Worm (Caenorhabditis elegans) whole organism, young adult: ENCODE results near the gene aptf-3.
A peak's percentile ranks its signal among the peaks of the same experiment; 100 is the strongest.

Experiments used
- K12H6.12 ChIP-seq: fragments of 200-800 bp; sonication (Bioruptor generic); optimal IDR thresholded peaks from 2 replicates; lab custom pipeline; 2018; ENCODE audit warnings: mild to moderate bottlenecking, missing genetic modification characterization, missing compliant biosample characterization
- aptf-3 ChIP-seq: fragments of 200-800 bp; sonication (Bioruptor generic); IDR thresholded peaks from 2 replicates; pipeline ENCODE4 v1.3.6; 2022; ENCODE audit warnings: missing genetic modification characterization, missing compliant biosample characterization
- dox-1 ChIP-seq: fragments of 200-800 bp; sonication (Bioruptor generic); IDR thresholded peaks from 2 replicates; pipeline ENCODE4 v1.3.6; 2022; ENCODE audit warnings: missing genetic modification reagents, missing genetic modification characterization, missing compliant biosample characterization
- him-1 ChIP-seq: sonication (generic microtip); optimal IDR thresholded peaks from 2 replicates; lab custom pipeline; 2016; ENCODE audit warnings: missing genotype, missing genetic modification reagents, missing genetic modification characterization, missing compliant biosample characterization
- nfya-1 ChIP-seq: sonication (generic microtip); optimal IDR thresholded peaks from 2 replicates; lab custom pipeline; 2017; ENCODE audit warnings: antibody characterized with exemption, missing compliant biosample characterization, missing genetic modification characterization, borderline replicate concordance; ENCODE audit not compliant: insufficient read depth
- pha-4 ChIP-seq: fragments of 150-350 bp; sonication (generic microtip); optimal IDR thresholded peaks from 2 replicates; lab custom pipeline; 2014; ENCODE audit warnings: missing biosample characterization, missing genetic modification reagents, missing genetic modification characterization
- snpc-4 ChIP-seq, 5 experiments: fragments of 150-350 bp in 1 of 5; sonication (generic microtip) in 4 of 5; optimal IDR thresholded peaks; 2 replicates each; lab custom pipeline; 2014 to 2018; ENCODE audit warnings: missing genetic modification characterization in 5 of 5, missing biosample characterization in 3 of 5, antibody characterized with exemption in 2 of 5, mild to moderate bottlenecking in 2 of 5, missing compliant biosample characterization in 2 of 5, missing genotype in 2 of 5, moderate library complexity in 2 of 5, missing genetic modification reagents in 1 of 5
- unc-62 ChIP-seq: fragments of 150-350 bp; optimal IDR thresholded peaks from 2 replicates; lab custom pipeline; 2014; ENCODE audit warnings: missing biosample characterization, missing genetic modification reagents, missing genetic modification characterization
- ztf-6 ChIP-seq: fragments of 200-800 bp; sonication (Bioruptor generic); IDR thresholded peaks from 2 replicates; pipeline ENCODE4 v1.3.6; 2022; ENCODE audit warnings: missing genetic modification reagents, missing genetic modification characterization, missing compliant biosample characterization

- TF ChIP-seq him-1 (tag; lab: Kevin White, UChicago) (peak; percentile 82), unc-62 (GFP tag; lab: Kevin White, UChicago) (no peak), K12H6.12 (tag; lab: Kevin White, UChicago) (peak; percentile 6), ztf-6 (GFP tag; lab: Robert Waterston, UW) (0 out of 2 replicates have a peak, but pooled peaks have one; percentile 50), snpc-4 (GFP tag; optimal IDR thresholded peaks at IDR 0.05; lab: Kevin White, UChicago) (no peak), snpc-4 (tag; optimal IDR thresholded peaks at IDR 0.05; lab: Kevin White, UChicago) (peak in 1 of 4 experiments; percentile 73), nfya-1 (tag; lab: Kevin White, UChicago) (no peak), dox-1 (GFP tag; lab: Robert Waterston, UW) (no peak), pha-4 (tag; lab: Kevin White, UChicago) (no peak), aptf-3 (0 out of 2 replicates have a peak, but pooled peaks have one; percentile 37)
Measured at ce11 chrII:8546975-8547374, 47.0 kb upstream of the aptf-3 start.
